Fruit fly (Drosophila melanogaster) whole organism, pupa: ENCODE measurements around the gene Fhos.

Experiments used
- CG12605 ChIP-seq: fragments of 200-800 bp; sonication (Bioruptor generic); IDR thresholded peaks from 2 replicates; pipeline ENCODE4 v1.3.6; 2022; ENCODE audit warnings: missing biosample characterization, missing genetic modification characterization
- CG13204 ChIP-seq: fragments of 200-800 bp; sonication (Bioruptor generic); optimal IDR thresholded peaks from 2 replicates; lab custom pipeline; 2018; ENCODE audit warnings: missing biosample characterization, mild to moderate bottlenecking, missing genetic modification characterization, moderate library complexity
- CG17806 ChIP-seq: fragments of 200-800 bp; sonication (Bioruptor generic); optimal IDR thresholded peaks from 2 replicates; lab custom pipeline; 2018; ENCODE audit warnings: missing biosample characterization, mild to moderate bottlenecking, missing genetic modification characterization, moderate library complexity
- CG34367 ChIP-seq: fragments of 200-800 bp; sonication (Bioruptor generic); optimal IDR thresholded peaks from 2 replicates; lab custom pipeline; 2018; ENCODE audit warnings: missing biosample characterization, mild to moderate bottlenecking, missing genetic modification characterization
- CG8159 ChIP-seq: fragments of 200-800 bp; sonication (Bioruptor generic); optimal IDR thresholded peaks from 3 replicates; lab custom pipeline; 2018; ENCODE audit warnings: missing biosample characterization, mild to moderate bottlenecking, missing genetic modification characterization, moderate library complexity

DNA sequence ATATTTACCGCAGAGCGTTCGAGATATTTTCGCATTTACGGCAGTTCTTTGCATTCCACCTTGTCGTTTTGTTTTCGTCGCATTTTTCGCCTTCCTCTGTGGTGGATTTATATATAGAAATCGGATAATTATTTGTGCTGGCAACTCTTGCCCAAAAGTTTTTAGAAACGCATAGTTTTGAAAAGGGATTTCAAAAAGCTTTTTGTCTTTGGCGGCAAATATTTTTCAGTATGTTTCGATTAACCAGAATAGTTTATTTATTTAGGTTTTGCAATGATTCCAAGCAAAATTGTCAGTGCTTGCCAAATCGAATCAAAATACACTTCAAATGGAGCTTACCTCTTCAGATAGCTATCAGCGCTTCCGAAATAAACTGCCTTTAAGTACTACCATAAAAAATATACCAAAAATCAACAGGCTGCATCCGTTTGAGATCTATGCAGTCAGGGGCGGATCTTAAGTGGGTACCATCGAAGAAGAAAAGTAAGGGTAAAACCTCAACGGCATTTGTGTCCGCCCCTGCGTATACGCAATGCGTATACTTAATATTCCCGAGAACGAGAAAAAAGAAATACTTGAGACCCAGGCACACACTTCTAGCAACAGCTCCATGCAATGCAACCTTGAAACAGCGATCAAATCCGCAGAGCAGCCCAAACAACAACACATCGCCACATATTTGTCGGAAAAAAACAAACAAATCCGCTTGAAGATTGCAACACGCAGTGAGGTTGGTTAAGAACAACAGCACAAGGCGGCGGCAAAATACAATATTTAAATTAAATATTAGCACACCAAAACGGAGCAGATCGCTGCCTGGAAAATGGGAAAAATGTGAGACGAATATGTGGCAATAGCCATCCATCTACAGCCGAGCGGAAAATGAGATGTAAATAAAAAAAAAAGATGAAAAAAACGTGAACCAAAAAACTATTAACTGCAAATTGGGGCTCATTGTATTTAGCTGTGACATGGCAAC is 3.5 kb upstream of the Fhos start, which contains the start of gene CG13306:
- no peak for TF ChIP-seq CG17806
- no peak for TF ChIP-seq CG12605
- no peak for TF ChIP-seq CG8159
- TF ChIP-seq CG13204 (GFP tag; lab: Kevin White, UChicago): no peak
- no peak for TF ChIP-seq CG34367 (tag; lab: Kevin White, UChicago)
